Worm (Caenorhabditis elegans) whole organism, early embryonic: Measurements from ENCODE around the gene H23N18.6.

Source experiments
- ama-1 ChIP-seq: fragments of 150-350 bp; optimal IDR thresholded peaks from 2 replicates; lab custom pipeline; 2014
- flt-1 ChIP-seq: fragments of 200-800 bp; sonication (Bioruptor generic); IDR thresholded peaks from 2 replicates; pipeline ENCODE4 v1.3.6; 2022; ENCODE audit warnings: missing genetic modification characterization, missing compliant biosample characterization

- TF ChIP-seq flt-1 (GFP tag; lab: Robert Waterston, UW): no peak
- TF ChIP-seq ama-1 (lab: Kevin White, UChicago): no peak
These were observed 48.1 kb upstream of the H23N18.6 start, which contains the start of gene tam-1 for ce11 chrV:4962968-4963367.
